Fruit fly (Drosophila melanogaster): ENCODE results near the gene mRpS2.

Gene mRpS2

dm6 chr2L:4836193-4836592, 14.0 kb downstream of the mRpS2 start:
- TF ChIP-seq ttk (optimal IDR thresholded peaks at IDR 0.05) (no peak), insv (optimal IDR thresholded peaks at IDR 0.05) (no peak), psq (optimal IDR thresholded peaks at IDR 0.05) (no peak), Sin3A (optimal IDR thresholded peaks at IDR 0.05) (no peak), h (optimal IDR thresholded peaks at IDR 0.05) (no peak), Myc (optimal IDR thresholded peaks at IDR 0.05) (no peak)

DNA sequence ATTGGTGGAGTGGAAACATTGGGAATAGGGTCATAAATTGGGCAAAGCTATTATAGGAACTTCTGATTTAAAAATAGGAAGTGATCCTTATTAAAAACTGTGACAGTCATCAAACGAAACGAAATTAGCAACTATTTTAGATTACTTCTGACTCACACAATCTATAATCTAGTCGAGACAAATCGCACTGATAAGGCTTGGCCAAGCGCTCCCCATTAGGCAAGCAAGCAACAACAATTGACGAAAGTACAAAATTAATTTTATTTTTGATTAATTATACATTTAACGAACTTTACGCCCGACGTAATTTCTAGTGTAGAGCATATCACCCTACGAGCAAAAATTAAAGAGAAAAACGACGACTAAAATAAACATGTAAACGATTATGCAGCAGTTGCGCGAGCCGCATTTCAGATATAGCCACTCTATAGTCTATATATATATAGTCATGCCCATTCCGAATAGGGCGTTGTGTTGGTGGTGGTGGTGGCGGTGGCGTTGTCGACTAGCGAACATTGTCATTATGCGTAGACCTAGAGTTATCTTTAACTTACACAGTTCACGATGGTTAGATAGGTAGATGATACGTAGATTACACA, 15.0 kb downstream of the mRpS2 start, which contains the start of gene Ir25a:
Gene Ir25a (minus strand): TSS at position 210 of the 599 bp plus-strand sequence.
- TF ChIP-seq psq (optimal IDR thresholded peaks at IDR 0.05) = no peak
- no peak for TF ChIP-seq insv (optimal IDR thresholded peaks at IDR 0.05)
- no peak for TF ChIP-seq h (optimal IDR thresholded peaks at IDR 0.05)
- no peak for TF ChIP-seq ttk (optimal IDR thresholded peaks at IDR 0.05)
- TF ChIP-seq Sin3A (optimal IDR thresholded peaks at IDR 0.05) = no peak
- no peak for TF ChIP-seq Myc (optimal IDR thresholded peaks at IDR 0.05)

- TF ChIP-seq ttk (optimal IDR thresholded peaks at IDR 0.05) (no peak), Myc (optimal IDR thresholded peaks at IDR 0.05) (no peak), insv (optimal IDR thresholded peaks at IDR 0.05) (no peak), psq (optimal IDR thresholded peaks at IDR 0.05) (no peak), Sin3A (optimal IDR thresholded peaks at IDR 0.05) (no peak), h (optimal IDR thresholded peaks at IDR 0.05) (no peak)
These were observed 19.7 kb downstream of the mRpS2 start, which contains the start of gene Fnta for dm6 chr2L:4830490-4830889. TSS of gene Fnta (minus strand) at chr2L:4830693.

DNA sequence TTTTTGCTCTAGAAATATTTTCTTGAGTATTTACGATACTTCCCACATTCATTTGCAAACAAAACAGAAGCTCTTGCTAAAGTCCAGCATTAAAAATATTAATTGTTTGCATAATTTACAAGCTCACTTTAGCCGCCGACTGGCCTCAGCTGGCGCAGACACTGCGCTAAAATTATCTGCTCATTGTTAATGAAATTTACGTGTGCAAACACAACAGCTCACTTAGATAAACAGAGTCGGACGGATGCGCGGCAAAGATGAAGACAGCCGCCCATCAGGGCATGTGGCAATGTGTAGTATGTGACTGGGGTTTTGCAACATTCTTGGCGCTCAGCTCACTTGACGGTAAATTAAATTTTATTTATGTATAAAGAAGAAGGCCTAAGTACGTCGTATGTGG, 21.2 kb downstream of the mRpS2 start:
- TF ChIP-seq psq (optimal IDR thresholded peaks at IDR 0.05) = no peak
- no peak for TF ChIP-seq insv (optimal IDR thresholded peaks at IDR 0.05)
- TF ChIP-seq ttk (optimal IDR thresholded peaks at IDR 0.05) = no peak
- TF ChIP-seq h (optimal IDR thresholded peaks at IDR 0.05) = no peak
- TF ChIP-seq Sin3A (optimal IDR thresholded peaks at IDR 0.05) = no peak
- no peak for TF ChIP-seq Myc (optimal IDR thresholded peaks at IDR 0.05)

DNA sequence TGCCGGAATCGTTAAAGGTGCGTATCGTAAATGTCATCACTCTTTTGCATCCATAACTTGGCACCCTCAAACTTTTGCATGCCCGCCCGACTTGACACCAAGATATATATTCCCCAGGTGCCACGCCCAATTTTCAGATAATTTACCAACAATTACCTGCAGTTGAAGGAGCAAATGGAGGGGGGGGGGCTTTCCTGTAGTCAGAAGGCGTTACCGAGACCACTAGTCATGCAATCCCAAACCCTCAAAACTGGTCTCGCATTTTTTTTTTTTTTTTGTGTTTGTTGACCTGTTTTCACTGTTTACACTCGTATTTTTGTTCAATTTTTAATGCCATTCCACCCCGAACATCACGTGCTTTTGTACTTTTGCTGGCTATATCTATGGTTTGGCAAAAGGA, 24.5 kb downstream of the mRpS2 start:
- no peak for TF ChIP-seq insv (optimal IDR thresholded peaks at IDR 0.05)
- TF ChIP-seq psq (optimal IDR thresholded peaks at IDR 0.05) = no peak
- no peak for TF ChIP-seq ttk (optimal IDR thresholded peaks at IDR 0.05)
- TF ChIP-seq Myc (optimal IDR thresholded peaks at IDR 0.05) = no peak
- TF ChIP-seq Sin3A (optimal IDR thresholded peaks at IDR 0.05) = no peak
- TF ChIP-seq h (optimal IDR thresholded peaks at IDR 0.05) = no peak

- TF ChIP-seq Myc (optimal IDR thresholded peaks at IDR 0.05) (no peak), insv (optimal IDR thresholded peaks at IDR 0.05) (no peak), psq (optimal IDR thresholded peaks at IDR 0.05) (no peak)
These were observed 26.4 kb downstream of the mRpS2 start for dm6 chr2L:4823797-4824196.

DNA sequence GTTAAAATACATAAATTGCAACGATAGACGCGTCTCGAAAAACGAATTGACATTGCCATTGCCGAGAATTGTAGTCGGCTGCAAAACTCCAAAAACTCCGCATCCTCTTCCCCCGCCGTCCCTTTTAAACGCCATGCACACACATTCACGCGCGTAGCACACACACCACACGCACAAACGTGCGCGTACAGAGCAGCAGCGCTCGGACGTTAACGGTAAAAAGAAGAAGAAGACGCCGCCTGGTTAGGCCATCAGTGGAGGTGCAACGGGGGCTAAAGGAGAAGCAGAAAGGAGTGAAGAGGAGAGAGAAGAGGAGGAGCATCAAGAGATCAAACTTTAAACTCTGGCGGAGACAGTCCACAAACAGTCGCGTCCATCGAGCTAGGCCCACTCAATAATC, 28.0 kb downstream of the mRpS2 start:
- TF ChIP-seq ttk (optimal IDR thresholded peaks at IDR 0.05) (no peak), Sin3A (optimal IDR thresholded peaks at IDR 0.05) (no peak)

DNA sequence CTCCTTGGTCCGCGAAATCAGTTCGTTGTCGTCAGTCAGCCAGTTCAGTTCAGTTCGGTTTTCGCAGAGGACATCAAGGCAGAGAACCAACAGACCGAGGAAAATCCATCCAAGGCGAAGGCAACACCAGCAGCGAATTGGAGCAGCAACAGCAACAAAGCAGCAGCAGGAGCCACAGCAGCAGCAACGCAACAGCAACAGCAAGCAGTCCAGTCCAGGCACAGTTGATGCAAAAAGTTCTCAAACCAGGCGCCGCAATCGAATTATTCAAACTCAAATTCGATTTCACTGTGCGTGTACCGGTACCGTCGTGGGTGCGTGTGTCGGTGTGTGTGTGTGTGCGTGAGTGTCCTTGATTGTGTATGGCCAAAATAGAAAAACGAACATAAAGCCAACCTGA, 28.5 kb downstream of the mRpS2 start, which contains the start of gene CG15628:
Gene CG15628 (plus strand): TSS at position 18 of the 400 bp plus-strand sequence.
- TF ChIP-seq h (optimal IDR thresholded peaks at IDR 0.05) = no peak
- TF ChIP-seq Myc (optimal IDR thresholded peaks at IDR 0.05) = no peak
- no peak for TF ChIP-seq ttk (optimal IDR thresholded peaks at IDR 0.05)
- TF ChIP-seq Sin3A (optimal IDR thresholded peaks at IDR 0.05) = no peak
- no peak for TF ChIP-seq psq (optimal IDR thresholded peaks at IDR 0.05)
- no peak for TF ChIP-seq insv (optimal IDR thresholded peaks at IDR 0.05)

dm6 chr2L:4821319-4821717, 28.9 kb downstream of the mRpS2 start:
- no peak for TF ChIP-seq ttk (optimal IDR thresholded peaks at IDR 0.05)

DNA sequence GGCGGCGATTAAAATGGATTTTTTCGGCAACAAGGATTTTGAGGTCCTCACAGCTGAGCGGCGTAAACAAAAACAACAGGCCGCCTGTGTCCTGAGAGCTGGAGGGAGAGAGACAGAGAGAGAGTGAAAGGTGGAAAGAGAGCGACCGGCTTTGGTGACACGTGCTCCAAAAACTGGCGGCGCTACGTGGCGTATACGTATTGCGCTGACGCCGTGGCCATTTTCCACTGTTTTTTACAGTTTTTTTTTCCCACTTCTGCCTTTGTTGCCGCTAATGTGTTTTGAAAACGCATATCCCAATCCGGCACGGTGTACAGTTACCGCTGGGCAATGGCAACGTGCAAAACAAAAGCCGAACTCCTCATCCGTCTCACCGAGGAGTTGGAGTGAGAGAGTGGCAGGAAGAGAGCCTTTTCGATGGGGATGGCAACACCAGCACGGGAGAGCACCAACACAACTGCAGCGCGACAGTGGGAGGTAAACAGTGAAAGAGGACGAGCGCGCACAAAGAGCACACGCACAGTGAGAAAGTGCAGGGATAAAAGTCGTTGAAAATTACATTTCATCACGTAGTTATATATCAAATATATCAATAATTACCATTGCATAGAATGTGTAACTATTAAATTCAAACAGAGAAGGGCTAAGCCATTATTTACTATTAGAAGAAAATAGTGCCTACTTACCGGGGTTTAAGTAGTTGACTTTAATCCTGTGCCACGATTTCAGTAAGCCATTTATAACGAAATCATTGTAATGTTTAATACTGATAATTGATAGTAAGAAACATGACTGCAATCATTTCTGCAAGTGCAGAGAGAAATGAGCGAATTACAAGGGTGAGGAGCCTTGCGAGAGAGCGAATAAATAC, 29.5 kb downstream of the mRpS2 start:
- TF ChIP-seq insv (optimal IDR thresholded peaks at IDR 0.05) = no peak
- no peak for TF ChIP-seq Sin3A (optimal IDR thresholded peaks at IDR 0.05)
- no peak for TF ChIP-seq ttk (optimal IDR thresholded peaks at IDR 0.05)

DNA sequence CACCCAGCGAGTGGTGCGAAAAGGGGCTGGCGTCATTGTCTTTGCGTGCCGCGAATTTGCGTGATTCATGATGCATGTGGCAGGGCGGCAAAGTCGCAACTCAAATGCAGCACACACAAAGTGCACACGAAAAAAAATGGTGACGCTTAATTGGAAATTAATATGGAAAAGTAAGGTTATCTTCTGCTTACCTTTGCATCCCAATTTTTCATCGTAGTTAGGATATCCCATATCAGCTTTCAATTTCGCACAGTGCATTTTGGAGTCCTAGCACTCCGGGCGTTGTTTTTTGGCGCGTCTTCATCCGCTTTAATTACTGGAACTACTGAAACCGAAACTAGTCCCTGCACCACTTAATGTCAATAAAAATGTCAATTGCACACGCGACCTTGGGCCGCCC, 30.2 kb downstream of the mRpS2 start:
- TF ChIP-seq insv (optimal IDR thresholded peaks at IDR 0.05) (no peak), Sin3A (optimal IDR thresholded peaks at IDR 0.05) (no peak), ttk (optimal IDR thresholded peaks at IDR 0.05) (no peak), Myc (optimal IDR thresholded peaks at IDR 0.05) (no peak), h (optimal IDR thresholded peaks at IDR 0.05) (no peak), psq (optimal IDR thresholded peaks at IDR 0.05) (no peak)

dm6 chr2L:4818056-4818455, 32.2 kb downstream of the mRpS2 start, which contains the start of gene CG3225:
TSS of gene CG3225 (minus strand) at chr2L:4818245.
- no peak for TF ChIP-seq psq (optimal IDR thresholded peaks at IDR 0.05)
- no peak for TF ChIP-seq h (optimal IDR thresholded peaks at IDR 0.05)
- no peak for TF ChIP-seq Myc (optimal IDR thresholded peaks at IDR 0.05)
- TF ChIP-seq ttk (optimal IDR thresholded peaks at IDR 0.05) = no peak
- TF ChIP-seq Sin3A (optimal IDR thresholded peaks at IDR 0.05) = no peak
- no peak for TF ChIP-seq insv (optimal IDR thresholded peaks at IDR 0.05)

DNA sequence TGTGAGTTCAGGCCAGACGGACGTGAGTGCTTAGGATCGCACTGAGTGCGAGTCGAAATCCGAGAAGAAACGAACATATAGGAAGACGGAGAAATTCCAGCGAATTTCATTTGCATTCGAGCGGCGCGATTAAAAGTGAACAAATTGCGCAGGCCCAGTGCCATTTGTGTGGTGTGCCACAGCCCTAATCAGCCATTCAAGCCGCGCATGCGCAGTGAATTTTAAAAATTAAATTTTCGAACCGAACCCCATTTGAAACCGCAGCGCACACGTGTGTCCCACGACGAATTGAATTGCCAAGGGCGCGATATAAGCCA, 37.2 kb downstream of the mRpS2 start:
- TF ChIP-seq psq (optimal IDR thresholded peaks at IDR 0.05) (no peak), Sin3A (optimal IDR thresholded peaks at IDR 0.05) (no peak)

Data from Kc167 (cell line).